Worm (Caenorhabditis elegans) whole organism, late embryonic: ENCODE results near the gene srh-116.

Experiments used
- K09A11.1 ChIP-seq: sonication (generic microtip); optimal IDR thresholded peaks from 2 replicates; lab custom pipeline; 2017; ENCODE audit warnings: antibody characterized with exemption, mild to moderate bottlenecking, missing genetic modification characterization, missing compliant biosample characterization; ENCODE audit not compliant: insufficient read depth
- ama-1 ChIP-seq: fragments of 150-350 bp; optimal IDR thresholded peaks from 2 replicates; lab custom pipeline; 2014
- ceh-14 ChIP-seq: sonication (generic microtip); optimal IDR thresholded peaks from 2 replicates; lab custom pipeline; 2016; ENCODE audit warnings: missing genotype, missing genetic modification characterization, missing compliant biosample characterization
- ceh-19 ChIP-seq: fragments of 200-800 bp; sonication (Bioruptor generic); optimal IDR thresholded peaks from 2 replicates; lab custom pipeline; 2018; ENCODE audit warnings: mild to moderate bottlenecking, missing genetic modification characterization, missing compliant biosample characterization
- dve-1 ChIP-seq: sonication (generic microtip); optimal IDR thresholded peaks from 2 replicates; lab custom pipeline; 2017; ENCODE audit warnings: antibody characterized with exemption, mild to moderate bottlenecking, missing genetic modification characterization, missing compliant biosample characterization
- elt-4 ChIP-seq: sonication (generic microtip); optimal IDR thresholded peaks from 2 replicates; lab custom pipeline; 2016; ENCODE audit warnings: missing genetic modification characterization, missing compliant biosample characterization
- lin-11 ChIP-seq: fragments of 200-800 bp; sonication (Bioruptor generic); optimal IDR thresholded peaks from 2 replicates; lab custom pipeline; 2018; ENCODE audit warnings: mild to moderate bottlenecking, missing genetic modification characterization, missing compliant biosample characterization
- nhr-11 ChIP-seq: fragments of 150-350 bp; optimal IDR thresholded peaks from 2 replicates; lab custom pipeline; 2014; ENCODE audit warnings: missing biosample characterization, missing genetic modification characterization
- nhr-232 ChIP-seq: sonication (generic microtip); optimal IDR thresholded peaks from 2 replicates; lab custom pipeline; 2016; ENCODE audit warnings: missing genetic modification characterization, missing compliant biosample characterization
- npax-4 ChIP-seq: sonication (generic microtip); optimal IDR thresholded peaks from 2 replicates; lab custom pipeline; 2016; ENCODE audit warnings: missing genetic modification characterization, missing compliant biosample characterization
- pha-4 ChIP-seq: fragments of 150-350 bp; optimal IDR thresholded peaks from 2 replicates; lab custom pipeline; 2018; ENCODE audit warnings: missing biosample characterization, missing genetic modification reagents, missing genetic modification characterization
- tbx-2 ChIP-seq: sonication (generic microtip); optimal IDR thresholded peaks from 2 replicates; lab custom pipeline; 2016; ENCODE audit warnings: missing genetic modification characterization, missing compliant biosample characterization
- unc-86 ChIP-seq: sonication (generic microtip); optimal IDR thresholded peaks from 2 replicates; lab custom pipeline; 2016; ENCODE audit warnings: missing genetic modification characterization, missing compliant biosample characterization

DNA sequence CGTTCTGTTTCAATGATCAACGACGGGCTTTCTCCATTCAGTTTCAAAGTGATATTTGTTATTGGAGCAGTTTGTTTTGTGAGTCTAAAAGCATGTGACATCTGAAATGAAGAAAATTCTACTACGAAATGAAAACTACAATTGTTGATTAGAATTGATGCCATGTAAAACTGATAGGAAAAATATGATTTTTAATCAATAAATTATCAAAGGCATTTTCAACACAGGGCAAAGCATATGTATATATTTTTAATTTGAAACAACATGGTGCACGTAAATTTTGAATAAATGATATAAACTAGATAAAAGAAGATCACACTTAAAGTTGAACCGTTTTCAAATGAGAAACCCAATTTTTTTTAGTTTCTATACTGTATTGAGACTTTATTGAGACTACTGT is 46.4 kb upstream of the srh-116 start, which contains the start of gene K10G4.5:
- TF ChIP-seq ama-1 (lab: Kevin White, UChicago) (no peak), nhr-232 (no peak), nhr-11 (no peak), K09A11.1 (tag; lab: Kevin White, UChicago) (no peak), lin-11 (tag; lab: Kevin White, UChicago) (no peak), npax-4 (tag; lab: Kevin White, UChicago) (no peak), elt-4 (no peak), unc-86 (tag; lab: Kevin White, UChicago) (no peak), dve-1 (tag; lab: Kevin White, UChicago) (no peak), ceh-14 (tag; lab: Kevin White, UChicago) (no peak), tbx-2 (no peak), ceh-19 (no peak), pha-4 (tag; lab: Kevin White, UChicago) (no peak)
